Worm (Caenorhabditis elegans) whole organism, late embryonic: ENCODE results near the gene C09F12.3.
A peak's percentile ranks its signal among the peaks of the same experiment; 100 is the strongest.

Experiments
- C38D4.7 ChIP-seq: fragments of 200-800 bp; sonication (Bioruptor generic); optimal IDR thresholded peaks from 2 replicates; lab custom pipeline; 2018; ENCODE audit warnings: mild to moderate bottlenecking, missing genetic modification characterization, moderate library complexity, missing compliant biosample characterization
- F13H6.1 ChIP-seq: sonication (generic microtip); optimal IDR thresholded peaks from 2 replicates; lab custom pipeline; 2016; ENCODE audit warnings: missing genetic modification characterization, missing compliant biosample characterization
- K02D7.2 ChIP-seq: sonication (generic microtip); optimal IDR thresholded peaks from 2 replicates; lab custom pipeline; 2017; ENCODE audit warnings: mild to moderate bottlenecking, missing genetic modification characterization, missing compliant biosample characterization
- Y22D7AL.16 ChIP-seq: sonication (generic microtip); optimal IDR thresholded peaks from 2 replicates; lab custom pipeline; 2016; ENCODE audit warnings: missing genetic modification characterization, missing compliant biosample characterization
- ceh-14 ChIP-seq: sonication (generic microtip); optimal IDR thresholded peaks from 2 replicates; lab custom pipeline; 2016; ENCODE audit warnings: missing genotype, missing genetic modification characterization, missing compliant biosample characterization
- ceh-19 ChIP-seq: fragments of 200-800 bp; sonication (Bioruptor generic); optimal IDR thresholded peaks from 2 replicates; lab custom pipeline; 2018; ENCODE audit warnings: mild to moderate bottlenecking, missing genetic modification characterization, missing compliant biosample characterization
- ceh-22 ChIP-seq: sonication (generic microtip); optimal IDR thresholded peaks from 2 replicates; lab custom pipeline; 2017; ENCODE audit warnings: missing biosample characterization, missing genetic modification characterization
- ceh-31 ChIP-seq: sonication (generic microtip); optimal IDR thresholded peaks from 2 replicates; lab custom pipeline; 2016; ENCODE audit warnings: missing genetic modification characterization, missing compliant biosample characterization
- ceh-48 ChIP-seq: sonication (generic microtip); optimal IDR thresholded peaks from 2 replicates; lab custom pipeline; 2016; ENCODE audit warnings: missing genetic modification characterization, inconsistent platforms, missing compliant biosample characterization
- che-1 ChIP-seq: sonication (generic microtip); optimal IDR thresholded peaks from 2 replicates; lab custom pipeline; 2016; ENCODE audit warnings: mild to moderate bottlenecking, missing genetic modification characterization, missing compliant biosample characterization
- dmd-4 ChIP-seq: sonication (generic microtip); optimal IDR thresholded peaks from 2 replicates; lab custom pipeline; 2016; ENCODE audit warnings: borderline replicate concordance, missing genetic modification characterization, missing compliant biosample characterization
- elt-2 ChIP-seq: sonication (generic microtip); optimal IDR thresholded peaks from 2 replicates; lab custom pipeline; 2016; ENCODE audit warnings: missing genetic modification reagents, missing genetic modification characterization, missing compliant biosample characterization
- elt-4 ChIP-seq: sonication (generic microtip); optimal IDR thresholded peaks from 2 replicates; lab custom pipeline; 2016; ENCODE audit warnings: missing genetic modification characterization, missing compliant biosample characterization
- eyg-1 ChIP-seq: sonication (generic microtip); optimal IDR thresholded peaks from 2 replicates; lab custom pipeline; 2016; ENCODE audit warnings: missing genotype, missing genetic modification characterization, missing compliant biosample characterization
- fkh-10 ChIP-seq: fragments of 150-350 bp; optimal IDR thresholded peaks from 2 replicates; lab custom pipeline; 2014; ENCODE audit warnings: missing biosample characterization, missing genetic modification reagents, missing genetic modification characterization
- gmeb-2 ChIP-seq: sonication (generic microtip); optimal IDR thresholded peaks from 2 replicates; lab custom pipeline; 2016; ENCODE audit warnings: missing genetic modification characterization, inconsistent platforms, missing compliant biosample characterization
- hlh-13 ChIP-seq: fragments of 200-800 bp; sonication (Bioruptor generic); optimal IDR thresholded peaks from 2 replicates; lab custom pipeline; 2018; ENCODE audit warnings: mild to moderate bottlenecking, missing genetic modification characterization, missing compliant biosample characterization
- hlh-15 ChIP-seq: sonication (generic microtip); optimal IDR thresholded peaks from 2 replicates; lab custom pipeline; 2016; ENCODE audit warnings: missing genetic modification characterization, missing compliant biosample characterization
- hlh-30 ChIP-seq: sonication (generic microtip); optimal IDR thresholded peaks from 2 replicates; lab custom pipeline; 2017; ENCODE audit warnings: antibody characterized with exemption, missing genetic modification characterization, missing compliant biosample characterization; ENCODE audit not compliant: insufficient read depth
- hlh-6 ChIP-seq: sonication (generic microtip); optimal IDR thresholded peaks from 2 replicates; lab custom pipeline; 2016; ENCODE audit warnings: missing genotype, missing genetic modification characterization, missing compliant biosample characterization
- lin-11 ChIP-seq: fragments of 200-800 bp; sonication (Bioruptor generic); optimal IDR thresholded peaks from 2 replicates; lab custom pipeline; 2018; ENCODE audit warnings: mild to moderate bottlenecking, missing genetic modification characterization, missing compliant biosample characterization
- madf-2 ChIP-seq: sonication (generic microtip); optimal IDR thresholded peaks from 2 replicates; lab custom pipeline; 2017; ENCODE audit warnings: missing genetic modification characterization, missing compliant biosample characterization
- nfya-1 ChIP-seq: sonication (generic microtip); optimal IDR thresholded peaks from 2 replicates; lab custom pipeline; 2017; ENCODE audit warnings: missing genetic modification characterization, mild to moderate bottlenecking, missing compliant biosample characterization, antibody characterized with exemption, moderate library complexity
- pag-3 ChIP-seq: sonication (generic microtip); optimal IDR thresholded peaks from 2 replicates; lab custom pipeline; 2016; ENCODE audit warnings: missing compliant biosample characterization, missing genetic modification characterization, borderline replicate concordance
- pha-4 ChIP-seq: fragments of 150-350 bp; optimal IDR thresholded peaks from 2 replicates; lab custom pipeline; 2018; ENCODE audit warnings: missing biosample characterization, missing genetic modification reagents, missing genetic modification characterization
- pqm-1 ChIP-seq: sonication (generic microtip); optimal IDR thresholded peaks from 2 replicates; lab custom pipeline; 2016; ENCODE audit warnings: missing genetic modification characterization, missing compliant biosample characterization
- pros-1 ChIP-seq: fragments of 150-350 bp; optimal IDR thresholded peaks from 2 replicates; lab custom pipeline; 2014; ENCODE audit warnings: missing biosample characterization, missing genetic modification reagents, missing genetic modification characterization
- ref-2 ChIP-seq: sonication (generic microtip); optimal IDR thresholded peaks from 2 replicates; lab custom pipeline; 2016; ENCODE audit warnings: missing genetic modification characterization, missing compliant biosample characterization
- rnt-1 ChIP-seq: sonication (generic microtip); optimal IDR thresholded peaks from 2 replicates; lab custom pipeline; 2016; ENCODE audit warnings: missing genetic modification characterization, missing compliant biosample characterization
- sdc-2 ChIP-seq: sonication (generic microtip); optimal IDR thresholded peaks from 2 replicates; lab custom pipeline; 2016; ENCODE audit warnings: missing genotype, missing genetic modification characterization, missing compliant biosample characterization
- sox-2 ChIP-seq: fragments of 200-800 bp; sonication (Bioruptor generic); IDR thresholded peaks from 2 replicates; pipeline ENCODE4 v1.3.6; 2022; ENCODE audit warnings: missing genetic modification reagents, missing genetic modification characterization, missing compliant biosample characterization
- syd-9 ChIP-seq: sonication (generic microtip); optimal IDR thresholded peaks from 2 replicates; lab custom pipeline; 2016; ENCODE audit warnings: mild to moderate bottlenecking, missing genetic modification characterization, moderate library complexity, missing compliant biosample characterization
- tbx-2 ChIP-seq: sonication (generic microtip); optimal IDR thresholded peaks from 2 replicates; lab custom pipeline; 2016; ENCODE audit warnings: missing genetic modification characterization, missing compliant biosample characterization
- tbx-7 ChIP-seq: sonication (generic microtip); optimal IDR thresholded peaks from 2 replicates; lab custom pipeline; 2016; ENCODE audit warnings: missing genotype, missing genetic modification characterization, missing compliant biosample characterization
- unc-42 ChIP-seq: sonication (generic microtip); optimal IDR thresholded peaks from 2 replicates; lab custom pipeline; 2016; ENCODE audit warnings: missing genotype, missing genetic modification characterization, missing compliant biosample characterization
- unc-55 ChIP-seq: sonication (generic microtip); optimal IDR thresholded peaks from 2 replicates; lab custom pipeline; 2017; ENCODE audit warnings: missing biosample characterization, missing genetic modification reagents, missing genetic modification characterization
- zip-5 ChIP-seq: sonication (generic microtip); optimal IDR thresholded peaks from 2 replicates; lab custom pipeline; 2016; ENCODE audit warnings: missing genetic modification characterization, missing compliant biosample characterization

Gene C09F12.3

ce11 chrX:11068334-11068733 lies 25.7 kb upstream of the C09F12.3 start, which contains the start of gene apt-9:
TSS of gene apt-9 (plus strand) at chrX:11068527.
- TF ChIP-seq hlh-30 (tag; lab: Kevin White, UChicago) = no peak
- TF ChIP-seq Y22D7AL.16 (tag; lab: Kevin White, UChicago) = no peak
- TF ChIP-seq unc-55 (GFP tag; lab: Kevin White, UChicago) = no peak
- TF ChIP-seq pha-4 (tag; lab: Kevin White, UChicago) = no peak
- TF ChIP-seq unc-42 (tag; lab: Kevin White, UChicago) = peak; percentile 43
- no peak for TF ChIP-seq elt-2 (tag; lab: Kevin White, UChicago)
- TF ChIP-seq hlh-6 = no peak
- peak; percentile 65 for TF ChIP-seq ceh-48 (tag; lab: Kevin White, UChicago)
- TF ChIP-seq elt-4 (tag; lab: Kevin White, UChicago) = no peak
- no peak for TF ChIP-seq nfya-1 (tag; lab: Kevin White, UChicago)
- TF ChIP-seq ceh-14 (tag; lab: Kevin White, UChicago) = peak; percentile 3
- TF ChIP-seq pros-1 (tag; lab: Kevin White, UChicago) = no peak
- TF ChIP-seq ref-2 (tag; lab: Kevin White, UChicago) = no peak
- no peak for TF ChIP-seq ceh-19 (GFP tag; lab: Kevin White, UChicago)
- TF ChIP-seq eyg-1 (tag; lab: Kevin White, UChicago) = no peak
- TF ChIP-seq ceh-31 (tag; lab: Kevin White, UChicago) = peak; percentile 10
- TF ChIP-seq hlh-15 = no peak
- TF ChIP-seq, all 69 proteins: peak for 4

ce11 chrX:11067256-11067655 lies 24.6 kb upstream of the C09F12.3 start:
- TF ChIP-seq pag-3 (tag; lab: Kevin White, UChicago) (no peak), ref-2 (tag; lab: Kevin White, UChicago) (no peak), hlh-30 (tag; lab: Kevin White, UChicago) (no peak), C38D4.7 (GFP tag; lab: Kevin White, UChicago) (no peak), dmd-4 (tag; lab: Kevin White, UChicago) (no peak), tbx-7 (tag; lab: Kevin White, UChicago) (no peak), pqm-1 (no peak), hlh-13 (GFP tag; lab: Kevin White, UChicago) (no peak), fkh-10 (GFP tag; lab: Kevin White, UChicago) (no peak), sdc-2 (tag; lab: Kevin White, UChicago) (no peak), F13H6.1 (tag; lab: Kevin White, UChicago) (no peak), gmeb-2 (no peak), zip-5 (tag; lab: Kevin White, UChicago) (no peak)

- TF ChIP-seq unc-55 (GFP tag; lab: Kevin White, UChicago) (peak; percentile 21), ref-2 (tag; lab: Kevin White, UChicago) (peak; percentile 17), syd-9 (no peak)
Measured at ce11 chrX:11064799-11065198, 22.1 kb upstream of the C09F12.3 start, which contains the start of gene lpr-4. TSS of gene lpr-4 (plus strand) at chrX:11065126.

ce11 chrX:11061904-11062303 lies 19.2 kb upstream of the C09F12.3 start, which contains the start of gene lpr-5:
TSS of gene lpr-5 (plus strand) at chrX:11062123.
- TF ChIP-seq pqm-1 = no peak
- TF ChIP-seq dmd-4 (tag; lab: Kevin White, UChicago) = no peak
- TF ChIP-seq fkh-10 (GFP tag; lab: Kevin White, UChicago) = no peak
- TF ChIP-seq che-1 (tag; lab: Kevin White, UChicago) = no peak
- no peak for TF ChIP-seq rnt-1
- TF ChIP-seq lin-11 (tag; lab: Kevin White, UChicago) = no peak
- no peak for TF ChIP-seq ref-2 (tag; lab: Kevin White, UChicago)
- TF ChIP-seq sox-2 = no peak
- TF ChIP-seq F13H6.1 (tag; lab: Kevin White, UChicago) = no peak
- no peak for TF ChIP-seq pros-1 (tag; lab: Kevin White, UChicago)
- TF ChIP-seq, all 69 proteins: peak for 0

- no peak for TF ChIP-seq K02D7.2 (tag; lab: Kevin White, UChicago)
- no peak for TF ChIP-seq nfya-1 (tag; lab: Kevin White, UChicago)
- TF ChIP-seq madf-2 (tag; lab: Kevin White, UChicago) = no peak
- no peak for TF ChIP-seq che-1 (tag; lab: Kevin White, UChicago)
- TF ChIP-seq ceh-22 = no peak
- TF ChIP-seq lin-11 (tag; lab: Kevin White, UChicago) = no peak
- TF ChIP-seq tbx-2 (tag; lab: Kevin White, UChicago) = no peak
- no peak for TF ChIP-seq hlh-6
Measured at ce11 chrX:11060940-11061339, 18.3 kb upstream of the C09F12.3 start.
